Worm (Caenorhabditis elegans): ENCODE data around the gene ugt-2.

Gene ugt-2

DNA sequence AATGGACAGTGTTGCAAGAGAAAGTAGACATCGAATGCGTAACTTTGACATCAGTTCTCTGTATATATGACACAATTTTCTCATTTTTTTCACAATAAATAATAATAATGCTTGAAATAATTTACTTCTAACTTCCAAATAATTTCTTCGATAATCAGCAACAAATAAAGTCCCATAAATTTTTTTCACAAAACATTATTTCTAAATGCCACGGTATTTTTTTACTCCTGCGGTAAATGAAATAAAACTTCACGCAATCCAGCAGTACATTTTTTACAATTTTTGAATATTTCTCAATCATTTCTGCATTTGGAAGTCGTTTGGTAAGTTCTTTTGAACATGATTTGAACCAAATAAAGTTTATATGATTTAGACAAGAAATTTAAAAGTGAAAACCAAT, 14.7 kb upstream of the ugt-2 start, which contains the start of gene spe-10:
Gene spe-10, plus strand, starts transcription at position 301 of the 400 bp plus-strand sequence.
- TF ChIP-seq ceh-2 (tag; optimal IDR thresholded peaks at IDR 0.05) (no peak), ttx-3 (tag; optimal IDR thresholded peaks at IDR 0.05) (no peak), pha-4 (tag; optimal IDR thresholded peaks at IDR 0.05) (no peak), hlh-6 (tag; optimal IDR thresholded peaks at IDR 0.05) (no peak), ceh-14 (tag; optimal IDR thresholded peaks at IDR 0.05) (no peak), pag-3 (tag; optimal IDR thresholded peaks at IDR 0.05; ENCODE audit: borderline replicate concordance) (no peak)

DNA sequence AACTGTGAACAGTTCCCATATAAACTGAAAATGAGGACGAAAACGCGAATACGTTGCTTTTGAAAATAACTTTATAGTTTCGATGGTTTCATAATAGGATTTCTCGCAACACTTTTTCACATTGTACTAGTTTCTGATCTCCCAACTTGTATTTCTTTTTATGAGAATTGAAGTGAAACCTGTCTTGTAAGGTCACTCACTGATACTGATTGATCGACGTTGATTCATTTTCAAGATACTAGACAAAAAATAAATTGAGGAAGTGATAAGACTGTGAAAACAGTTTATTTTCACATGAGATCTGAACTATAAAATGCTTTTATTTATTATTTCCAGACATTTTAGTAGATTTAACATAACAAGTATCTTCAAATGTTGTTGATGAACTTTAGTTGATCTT, 11.2 kb upstream of the ugt-2 start:
- TF ChIP-seq K09A11.1 (tag; optimal IDR thresholded peaks at IDR 0.05; ENCODE audit: insufficient read depth) (no peak), mec-3 (tag; optimal IDR thresholded peaks at IDR 0.05; ENCODE audit: borderline replicate concordance) (no peak), npax-4 (tag; optimal IDR thresholded peaks at IDR 0.05) (no peak), hlh-13 (GFP tag; optimal IDR thresholded peaks at IDR 0.05) (no peak), ttx-3 (tag; optimal IDR thresholded peaks at IDR 0.05) (no peak), pha-4 (tag; optimal IDR thresholded peaks at IDR 0.05) (no peak), T23F11.4 (GFP tag; optimal IDR thresholded peaks at IDR 0.05) (no peak), eyg-1 (tag; optimal IDR thresholded peaks at IDR 0.05) (no peak)

DNA sequence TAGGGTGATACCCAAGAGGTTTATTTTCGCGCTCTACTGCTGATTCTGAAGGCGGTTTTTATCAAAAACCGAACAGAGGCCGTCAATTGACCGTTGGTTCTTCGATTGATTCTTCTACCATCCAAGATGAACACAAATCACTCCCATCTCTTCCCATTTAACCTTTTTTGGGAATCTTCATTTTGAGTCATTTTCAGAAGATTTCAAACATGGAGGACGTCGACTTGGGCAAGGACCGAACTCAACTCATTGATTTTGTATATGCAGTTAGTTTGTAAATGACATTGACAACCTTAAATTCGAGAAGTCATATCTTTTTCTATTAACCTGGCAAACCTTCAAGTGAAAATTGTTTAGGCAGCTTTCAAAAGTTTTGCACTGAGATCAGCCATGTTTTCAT, 10.3 kb upstream of the ugt-2 start, which contains the start of gene AC3.5:
Gene AC3.5, plus strand, starts transcription at position 210 of the 400 bp plus-strand sequence.
- TF ChIP-seq zip-5 (tag; optimal IDR thresholded peaks at IDR 0.05) (no peak), dmd-4 (tag; optimal IDR thresholded peaks at IDR 0.05; ENCODE audit: borderline replicate concordance) (no peak), ceh-45 (GFP tag; IDR thresholded peaks at IDR 0.05) (no peak), nhr-232 (tag; optimal IDR thresholded peaks at IDR 0.05) (no peak), tbx-2 (tag; optimal IDR thresholded peaks at IDR 0.05) (no peak), Y22D7AL.16 (tag; optimal IDR thresholded peaks at IDR 0.05) (no peak), gmeb-2 (tag; optimal IDR thresholded peaks at IDR 0.05) (no peak), che-1 (tag; optimal IDR thresholded peaks at IDR 0.05) (no peak), sox-2 (GFP tag; IDR thresholded peaks at IDR 0.05) (no peak), ets-4 (tag; optimal IDR thresholded peaks at IDR 0.05) (no peak), pha-4 (tag; optimal IDR thresholded peaks at IDR 0.05) (no peak), nhr-11 (tag; optimal IDR thresholded peaks at IDR 0.05) (no peak)

DNA sequence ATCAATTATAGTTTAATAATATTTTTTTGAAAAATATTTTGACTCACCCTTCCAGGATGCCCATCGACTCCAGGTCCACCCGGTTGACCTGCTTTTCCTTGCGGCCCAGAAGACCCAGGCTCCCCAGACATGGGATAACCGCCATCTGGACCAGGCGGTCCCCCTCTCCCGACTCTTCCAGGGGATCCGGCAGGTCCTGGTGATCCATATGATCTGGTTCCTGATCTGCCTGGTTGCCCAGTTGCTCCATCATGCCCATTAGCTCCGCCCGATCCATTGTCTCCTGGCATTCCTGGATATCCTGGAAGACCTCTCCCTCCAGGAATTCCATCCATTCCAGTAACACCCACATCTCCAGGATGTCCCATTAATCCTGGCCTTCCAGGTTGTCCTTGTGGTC, 4.9 kb upstream of the ugt-2 start:
- TF ChIP-seq npax-4 (tag; optimal IDR thresholded peaks at IDR 0.05) (no peak), ceh-18 (tag; optimal IDR thresholded peaks at IDR 0.05) (no peak), dve-1 (tag; optimal IDR thresholded peaks at IDR 0.05) (no peak), lim-6 (tag; optimal IDR thresholded peaks at IDR 0.05) (no peak), F13H6.1 (tag; optimal IDR thresholded peaks at IDR 0.05) (no peak), syd-9 (tag; optimal IDR thresholded peaks at IDR 0.05) (no peak), dmd-4 (tag; optimal IDR thresholded peaks at IDR 0.05; ENCODE audit: borderline replicate concordance) (no peak), hlh-8 (tag; optimal IDR thresholded peaks at IDR 0.05) (no peak), ceh-31 (tag; optimal IDR thresholded peaks at IDR 0.05) (no peak), Y22D7AL.16 (tag; optimal IDR thresholded peaks at IDR 0.05) (no peak), ceh-34 (tag; optimal IDR thresholded peaks at IDR 0.05) (no peak), unc-3 (GFP tag; conservative IDR thresholded peaks at IDR 0.05) (no peak), unc-3 (tag; optimal IDR thresholded peaks at IDR 0.05) (no peak), sox-4 (tag; optimal IDR thresholded peaks at IDR 0.05) (no peak), ceh-45 (GFP tag; IDR thresholded peaks at IDR 0.05) (no peak), tbx-7 (tag; optimal IDR thresholded peaks at IDR 0.05) (no peak), pax-1 (tag; optimal IDR thresholded peaks at IDR 0.05) (no peak), nhr-232 (tag; optimal IDR thresholded peaks at IDR 0.05) (no peak), zip-5 (tag; optimal IDR thresholded peaks at IDR 0.05) (no peak), ttx-3 (tag; optimal IDR thresholded peaks at IDR 0.05) (no peak), lin-11 (tag; optimal IDR thresholded peaks at IDR 0.05) (no peak)

Data from whole organism, late embryonic.